Fruit fly (Drosophila melanogaster) Kc167 (cell line): ENCODE measurements around the gene Prp6.

Source experiments
- Myc ChIP-seq: fragments of >200 bp; optimal IDR thresholded peaks from 2 replicates; lab custom pipeline; 2017; ENCODE audit warnings: missing external identifiers
- psq ChIP-seq: fragments of >200 bp; optimal IDR thresholded peaks from 2 replicates; lab custom pipeline; 2017; ENCODE audit warnings: missing external identifiers
- ttk ChIP-seq: sonication (Bioruptor generic); optimal IDR thresholded peaks from 2 replicates; lab custom pipeline; 2017; ENCODE audit warnings: missing external identifiers

- TF ChIP-seq Myc (lab: Kevin White, UChicago) (no peak), psq (lab: Kevin White, UChicago) (no peak), ttk (no peak)
Observed at dm6 chr3L:18917281-18917680, 12.1 kb downstream of the Prp6 start, which contains the start of gene CG6839.
